Fruit fly (Drosophila melanogaster) whole organism, embryonic: ENCODE results near the gene kis.

Source experiments
- Adf1 ChIP-seq: fragments of 200-800 bp; sonication (Bioruptor generic); IDR thresholded peaks from 2 replicates; pipeline ENCODE4 v1.3.6; 2022; ENCODE audit warnings: missing biosample characterization, missing genetic modification characterization
- CG1024 ChIP-seq: fragments of 200-800 bp; sonication (Bioruptor generic); IDR thresholded peaks from 2 replicates; pipeline ENCODE4 v1.3.6; 2022; ENCODE audit warnings: missing biosample characterization, missing genetic modification characterization
- CG10366 ChIP-seq: fragments of 200-800 bp; sonication (Bioruptor generic); IDR thresholded peaks from 2 replicates; pipeline ENCODE4 v1.3.6; 2022; ENCODE audit warnings: missing biosample characterization, missing genetic modification characterization
- CG11093 ChIP-seq: fragments of 200-800 bp; sonication (Bioruptor generic); IDR thresholded peaks from 3 replicates; pipeline ENCODE4 v1.3.6; 2022; ENCODE audit warnings: missing biosample characterization, missing genetic modification characterization
- CG11560 ChIP-seq: fragments of 200-800 bp; sonication (Bioruptor generic); IDR thresholded peaks from 3 replicates; pipeline ENCODE4 v1.3.6; 2022; ENCODE audit warnings: missing biosample characterization, missing genetic modification characterization
- CG11695 ChIP-seq: fragments of 200-800 bp; sonication (Bioruptor generic); IDR thresholded peaks from 3 replicates; pipeline ENCODE4 v1.3.6; 2022; ENCODE audit warnings: missing biosample characterization, missing genetic modification characterization
- CG12659 ChIP-seq: fragments of 200-800 bp; sonication (Bioruptor generic); optimal IDR thresholded peaks from 3 replicates; lab custom pipeline; 2017; ENCODE audit warnings: mild to moderate bottlenecking, missing biosample characterization, missing genetic modification reagents, missing genetic modification characterization
- CG13624 ChIP-seq: fragments of 200-800 bp; sonication (Bioruptor generic); optimal IDR thresholded peaks from 2 replicates; lab custom pipeline; 2016; ENCODE audit warnings: missing biosample characterization, missing genetic modification characterization
- CG1529 ChIP-seq: fragments of 200-800 bp; sonication (Bioruptor generic); optimal IDR thresholded peaks from 3 replicates; lab custom pipeline; 2018; ENCODE audit warnings: missing biosample characterization, missing genetic modification characterization
- CG1602 ChIP-seq: fragments of 200-800 bp; sonication (Bioruptor generic); optimal IDR thresholded peaks from 3 replicates; lab custom pipeline; 2016; ENCODE audit warnings: missing biosample characterization, missing genetic modification characterization
- CG1603 ChIP-seq: fragments of 200-800 bp; sonication (Bioruptor generic); optimal IDR thresholded peaks from 2 replicates; lab custom pipeline; 2019; ENCODE audit warnings: missing biosample characterization, mild to moderate bottlenecking, missing genetic modification characterization, moderate library complexity
- CG16813 ChIP-seq: fragments of 200-800 bp; sonication (Bioruptor generic); IDR thresholded peaks from 3 replicates; pipeline ENCODE4 v1.3.6; 2022; ENCODE audit warnings: missing biosample characterization, missing genetic modification characterization; ENCODE audit not compliant: partially characterized antibody
- CG18011 ChIP-seq: fragments of 200-800 bp; sonication (Bioruptor generic); optimal IDR thresholded peaks from 2 replicates; lab custom pipeline; 2017; ENCODE audit warnings: missing biosample characterization, missing genetic modification characterization, mild to moderate bottlenecking, moderate library complexity, missing genotype
- CG18599 ChIP-seq: fragments of 200-800 bp; sonication (Bioruptor generic); optimal IDR thresholded peaks from 3 replicates; lab custom pipeline; 2017; ENCODE audit warnings: missing biosample characterization, missing genetic modification characterization, mild to moderate bottlenecking, moderate library complexity, missing genetic modification reagents
- CG3407 ChIP-seq: fragments of 200-800 bp; sonication (Bioruptor generic); optimal IDR thresholded peaks from 2 replicates; lab custom pipeline; 2018; ENCODE audit warnings: missing biosample characterization, mild to moderate bottlenecking, missing genetic modification characterization
- CG3995 ChIP-seq: fragments of 200-800 bp; sonication (Bioruptor generic); optimal IDR thresholded peaks from 3 replicates; lab custom pipeline; 2016; ENCODE audit warnings: missing biosample characterization, missing genetic modification characterization
- CG5180 ChIP-seq: fragments of 200-800 bp; sonication (Bioruptor generic); optimal IDR thresholded peaks from 3 replicates; lab custom pipeline; 2017; ENCODE audit warnings: missing biosample characterization, missing genetic modification characterization, mild to moderate bottlenecking, moderate library complexity, missing genetic modification reagents
- CG6813 ChIP-seq: fragments of 200-800 bp; sonication (Bioruptor generic); optimal IDR thresholded peaks from 2 replicates; lab custom pipeline; 2017; ENCODE audit warnings: missing biosample characterization, missing genetic modification characterization, mild to moderate bottlenecking, moderate library complexity, missing genetic modification reagents
- CG7786 ChIP-seq: fragments of 200-800 bp; sonication (Bioruptor generic); optimal IDR thresholded peaks from 2 replicates; lab custom pipeline; 2016; ENCODE audit warnings: missing biosample characterization, missing genetic modification characterization
- CG9932 ChIP-seq: fragments of 200-800 bp; sonication (Bioruptor generic); IDR thresholded peaks from 2 replicates; pipeline ENCODE4 v1.3.6; 2022; ENCODE audit warnings: missing biosample characterization, missing genetic modification characterization
- CrebB ChIP-seq: fragments of 200-800 bp; sonication (Bioruptor generic); optimal IDR thresholded peaks from 3 replicates; lab custom pipeline; 2018; ENCODE audit warnings: missing biosample characterization, mild to moderate bottlenecking, missing genetic modification characterization
- Dp ChIP-seq: fragments of 200-800 bp; sonication (Bioruptor generic); optimal IDR thresholded peaks from 2 replicates; lab custom pipeline; 2018; ENCODE audit warnings: missing biosample characterization, mild to moderate bottlenecking, missing genetic modification characterization, moderate library complexity
- Fer2 ChIP-seq: fragments of 200-800 bp; sonication (Bioruptor generic); optimal IDR thresholded peaks from 2 replicates; lab custom pipeline; 2018; ENCODE audit warnings: missing biosample characterization, mild to moderate bottlenecking, missing genetic modification characterization, moderate library complexity
- GATAe ChIP-seq: fragments of 200-800 bp; sonication (Bioruptor generic); conservative IDR thresholded peaks from 2 replicates; pipeline ENCODE4 v1.3.6; 2022; ENCODE audit warnings: missing biosample characterization, missing genetic modification characterization
- HmgD ChIP-seq: fragments of 200-800 bp; sonication (Bioruptor generic); optimal IDR thresholded peaks from 3 replicates; lab custom pipeline; 2016; ENCODE audit warnings: missing biosample characterization, missing genetic modification characterization
- Hmx ChIP-seq: fragments of 200-800 bp; sonication (Bioruptor generic); optimal IDR thresholded peaks from 2 replicates; lab custom pipeline; 2016; ENCODE audit warnings: missing biosample characterization, missing genetic modification characterization
- Lhr ChIP-seq: fragments of 200-800 bp; sonication (Bioruptor generic); optimal IDR thresholded peaks from 3 replicates; lab custom pipeline; 2017; ENCODE audit warnings: mild to moderate bottlenecking, missing biosample characterization, missing genetic modification reagents, missing genetic modification characterization
- Oaz ChIP-seq: fragments of 200-800 bp; sonication (Bioruptor generic); IDR thresholded peaks from 2 replicates; pipeline ENCODE4 v1.3.6; 2022; ENCODE audit warnings: missing biosample characterization, missing genetic modification characterization
- Opbp ChIP-seq: fragments of 200-800 bp; sonication (Bioruptor generic); IDR thresholded peaks from 3 replicates; pipeline ENCODE4 v1.3.6; 2022; ENCODE audit warnings: missing biosample characterization, missing genetic modification characterization; ENCODE audit not compliant: partially characterized antibody
- Ravus ChIP-seq: fragments of 200-800 bp; sonication (Bioruptor generic); IDR thresholded peaks from 2 replicates; pipeline ENCODE4 v1.3.6; 2022; ENCODE audit warnings: missing biosample characterization, missing genetic modification characterization
- Sin3A ChIP-seq: fragments of >200 bp; optimal IDR thresholded peaks from 2 replicates; lab custom pipeline; 2018
- abd-A ChIP-seq: fragments of 200-800 bp; sonication (Bioruptor generic); optimal IDR thresholded peaks from 3 replicates; lab custom pipeline; 2019; ENCODE audit warnings: missing biosample characterization, mild to moderate bottlenecking, missing genetic modification characterization, moderate library complexity
- ase ChIP-seq: fragments of 200-800 bp; sonication (Bioruptor generic); IDR thresholded peaks from 3 replicates; pipeline ENCODE4 v1.3.6; 2022; ENCODE audit warnings: missing biosample characterization, missing genetic modification characterization
- bsh ChIP-seq, 2 experiments: fragments of 200-800 bp; sonication (Bioruptor generic); optimal IDR thresholded peaks; 2 replicates each; lab custom pipeline; 2017 to 2018; ENCODE audit warnings: mild to moderate bottlenecking in 2 of 2, missing biosample characterization in 2 of 2, missing genetic modification characterization in 2 of 2, moderate library complexity in 1 of 2
- chm ChIP-seq: fragments of 200-800 bp; sonication (Bioruptor generic); IDR thresholded peaks from 2 replicates; pipeline ENCODE4 v1.3.6; 2022; ENCODE audit warnings: missing biosample characterization, missing genetic modification characterization
- ci ChIP-seq: fragments of 200-800 bp; sonication (Bioruptor generic); IDR thresholded peaks from 3 replicates; pipeline ENCODE4 v1.3.6; 2022; ENCODE audit warnings: missing biosample characterization, missing genetic modification characterization
- crp ChIP-seq, 2 experiments: fragments of 200-800 bp; sonication (Bioruptor generic); optimal IDR thresholded peaks; 2 replicates in 1 of 2; 3 replicates in 1 of 2; lab custom pipeline; 2017; ENCODE audit warnings: missing biosample characterization in 2 of 2, missing genetic modification characterization in 2 of 2, mild to moderate bottlenecking in 1 of 2, moderate library complexity in 1 of 2
- dan ChIP-seq: fragments of 200-800 bp; sonication (Bioruptor generic); IDR thresholded peaks from 2 replicates; pipeline ENCODE4 v1.3.6; 2022; ENCODE audit warnings: missing biosample characterization, missing genetic modification characterization
- esg ChIP-seq: fragments of 200-800 bp; sonication (Bioruptor generic); conservative IDR thresholded peaks from 2 replicates; pipeline ENCODE4 v1.3.6; 2022; ENCODE audit warnings: missing biosample characterization, missing genetic modification characterization
- h ChIP-seq: fragments of >200 bp; optimal IDR thresholded peaks from 2 replicates; lab custom pipeline; 2017
- klu ChIP-seq: fragments of 200-800 bp; sonication (Bioruptor generic); IDR thresholded peaks from 2 replicates; pipeline ENCODE4 v1.3.6; 2022; ENCODE audit warnings: missing biosample characterization, missing genetic modification characterization
- otp ChIP-seq: fragments of 200-800 bp; sonication (Bioruptor generic); IDR thresholded peaks from 3 replicates; pipeline ENCODE4, ENCODE4 v1.3.6; 2022; ENCODE audit warnings: missing biosample characterization, missing genetic modification characterization
- pho ChIP-seq: fragments of 200-800 bp; sonication (Bioruptor generic); optimal IDR thresholded peaks from 2 replicates; lab custom pipeline; 2016; ENCODE audit warnings: missing biosample characterization, missing genetic modification characterization
- pnt ChIP-seq: fragments of 200-800 bp; sonication (Bioruptor generic); optimal IDR thresholded peaks from 3 replicates; lab custom pipeline; 2016; ENCODE audit warnings: missing biosample characterization, missing genetic modification characterization
- pzg ChIP-seq: fragments of 200-800 bp; sonication (Bioruptor generic); optimal IDR thresholded peaks from 3 replicates; lab custom pipeline; 2018; ENCODE audit warnings: missing biosample characterization, mild to moderate bottlenecking, missing genetic modification characterization, moderate library complexity
- ranshi ChIP-seq: fragments of 200-800 bp; sonication (Bioruptor generic); IDR thresholded peaks from 2 replicates; pipeline ENCODE4 v1.3.6; 2022; ENCODE audit warnings: missing biosample characterization, missing genetic modification characterization
- sc ChIP-seq, 3 experiments: fragments of >200 bp in 2 of 3; fragments of 200-800 bp in 1 of 3; sonication (Bioruptor generic) in 1 of 3; optimal IDR thresholded peaks; 2 replicates in 2 of 3; 3 replicates in 1 of 3; lab custom pipeline; 2017; ENCODE audit warnings: mild to moderate bottlenecking in 1 of 3, missing biosample characterization in 1 of 3, missing genetic modification characterization in 1 of 3, missing genetic modification reagents in 1 of 3
- sim ChIP-seq: fragments of 200-800 bp; sonication (Bioruptor generic); IDR thresholded peaks from 2 replicates; pipeline ENCODE4 v1.3.6; 2022; ENCODE audit warnings: missing biosample characterization, missing genetic modification characterization
- trem ChIP-seq: fragments of 200-800 bp; optimal IDR thresholded peaks from 3 replicates; lab custom pipeline; 2019; ENCODE audit warnings: missing biosample characterization, mild to moderate bottlenecking, missing genetic modification characterization, moderate library complexity
- vfl ChIP-seq: fragments of 200-800 bp; sonication (Bioruptor generic); optimal IDR thresholded peaks from 2 replicates; lab custom pipeline; 2016; ENCODE audit warnings: missing biosample characterization, missing genetic modification characterization
- zf30C ChIP-seq: fragments of 200-800 bp; sonication (Bioruptor generic); optimal IDR thresholded peaks from 3 replicates; lab custom pipeline; 2018; ENCODE audit warnings: missing biosample characterization, mild to moderate bottlenecking, missing genetic modification characterization

The kis gene

dm6 chr2L:223351-223750, 27.3 kb downstream of the kis start (continued):
- no peak for TF ChIP-seq Opbp (GFP tag; lab: Robert Waterston, UW)
- TF ChIP-seq CG11560: peak; percentile 41; the same call in 1 of the 3 replicates
- no peak for TF ChIP-seq Fer2
- peak in 1 of 2 experiments; percentile 27 for TF ChIP-seq crp (GFP tag; optimal IDR thresholded peaks at IDR 0.05; lab: Kevin White, UChicago)
- TF ChIP-seq CG1603 (tag; lab: Kevin White, UChicago): peak; percentile 86
- no peak for TF ChIP-seq GATAe (GFP tag; lab: Robert Waterston, UW)
- no peak for TF ChIP-seq CG3995 (GFP tag; lab: Kevin White, UChicago)
- TF ChIP-seq CG10366: peak; percentile 87
- TF ChIP-seq pho (GFP tag; lab: Kevin White, UChicago): peak; percentile 40
- TF ChIP-seq dan (GFP tag; lab: Robert Waterston, UW): no peak; the same call in 1 of the 2 replicates
- peak; percentile 83 for TF ChIP-seq trem
- TF ChIP-seq ranshi (GFP tag; lab: Robert Waterston, UW): peak; percentile 87
- peak; percentile 67 for TF ChIP-seq Ravus (GFP tag; lab: Robert Waterston, UW)
- peak; percentile 39; the same call in 1 of the 2 replicates for TF ChIP-seq CG9932 (GFP tag; lab: Robert Waterston, UW)
- peak; percentile 88 for TF ChIP-seq CG1024 (GFP tag; lab: Robert Waterston, UW)
- TF ChIP-seq sim (GFP tag; lab: Robert Waterston, UW): peak; percentile 93
- no peak for TF ChIP-seq Dp (GFP tag; lab: Kevin White, UChicago)
- no peak for TF ChIP-seq abd-A
- no peak for TF ChIP-seq Hmx (GFP tag; lab: Kevin White, UChicago)
- TF ChIP-seq esg: peak; percentile 88
- peak; percentile 15 for TF ChIP-seq CG5180
- peak; percentile 75 for TF ChIP-seq CG12659 (GFP tag; lab: Kevin White, UChicago)
- peak; percentile 86 for TF ChIP-seq CG11093
- peak; percentile 16; the same call in 1 of the 2 replicates for TF ChIP-seq Adf1 (GFP tag; lab: Robert Waterston, UW)
- TF ChIP-seq pnt: peak; percentile 67
- TF ChIP-seq CG1602: peak; percentile 83
- no peak for TF ChIP-seq sc (optimal IDR thresholded peaks at IDR 0.05; lab: Kevin White, UChicago)
- peak; percentile 84 for TF ChIP-seq sc (GFP tag; optimal IDR thresholded peaks at IDR 0.05; lab: Kevin White, UChicago)
- TF ChIP-seq CG1529 (GFP tag; lab: Kevin White, UChicago): peak; percentile 87
- TF ChIP-seq Oaz (GFP tag; lab: Robert Waterston, UW): peak; percentile 48; the same call in 1 of the 2 replicates
- peak; percentile 73 for TF ChIP-seq CG13624 (GFP tag; lab: Kevin White, UChicago)
- no peak for TF ChIP-seq CG16813
- peak; percentile 89 for TF ChIP-seq CG11695 (GFP tag; lab: Robert Waterston, UW)
- TF ChIP-seq klu (GFP tag; lab: Robert Waterston, UW): peak; percentile 71
- peak; percentile 51 for TF ChIP-seq Lhr (GFP tag; lab: Kevin White, UChicago)
- TF ChIP-seq zf30C: no peak
- TF ChIP-seq HmgD (GFP tag; lab: Kevin White, UChicago): no peak
- no peak for TF ChIP-seq Sin3A
- no peak for TF ChIP-seq pzg
- TF ChIP-seq ase (GFP tag; lab: Robert Waterston, UW): peak; percentile 92
- peak; percentile 97 for TF ChIP-seq ci
- peak; percentile 96 for TF ChIP-seq chm (GFP tag; lab: Robert Waterston, UW)
- peak; percentile 79 for TF ChIP-seq CG18599 (GFP tag; lab: Kevin White, UChicago)
- peak; percentile 82 for TF ChIP-seq CG7786 (GFP tag; lab: Kevin White, UChicago)
- no peak for TF ChIP-seq h (lab: Kevin White, UChicago)
- peak; percentile 82 for TF ChIP-seq CG6813 (GFP tag; lab: Kevin White, UChicago)
- TF ChIP-seq otp (GFP tag; lab: Robert Waterston, UW): peak; percentile 95
- peak; percentile 67 for TF ChIP-seq CG18011 (GFP tag; lab: Kevin White, UChicago)
- TF ChIP-seq bsh (GFP tag; optimal IDR thresholded peaks at IDR 0.05; lab: Kevin White, UChicago): peak; percentile 93 to 94
- peak; percentile 67 for TF ChIP-seq vfl (GFP tag; lab: Kevin White, UChicago)
- peak; percentile 86 for TF ChIP-seq CG3407 (GFP tag; lab: Kevin White, UChicago)
- peak; percentile 69 for TF ChIP-seq CrebB (tag; lab: Kevin White, UChicago)
